Fruit fly (Drosophila melanogaster): Measurements from ENCODE around the gene CG2211.

DNA sequence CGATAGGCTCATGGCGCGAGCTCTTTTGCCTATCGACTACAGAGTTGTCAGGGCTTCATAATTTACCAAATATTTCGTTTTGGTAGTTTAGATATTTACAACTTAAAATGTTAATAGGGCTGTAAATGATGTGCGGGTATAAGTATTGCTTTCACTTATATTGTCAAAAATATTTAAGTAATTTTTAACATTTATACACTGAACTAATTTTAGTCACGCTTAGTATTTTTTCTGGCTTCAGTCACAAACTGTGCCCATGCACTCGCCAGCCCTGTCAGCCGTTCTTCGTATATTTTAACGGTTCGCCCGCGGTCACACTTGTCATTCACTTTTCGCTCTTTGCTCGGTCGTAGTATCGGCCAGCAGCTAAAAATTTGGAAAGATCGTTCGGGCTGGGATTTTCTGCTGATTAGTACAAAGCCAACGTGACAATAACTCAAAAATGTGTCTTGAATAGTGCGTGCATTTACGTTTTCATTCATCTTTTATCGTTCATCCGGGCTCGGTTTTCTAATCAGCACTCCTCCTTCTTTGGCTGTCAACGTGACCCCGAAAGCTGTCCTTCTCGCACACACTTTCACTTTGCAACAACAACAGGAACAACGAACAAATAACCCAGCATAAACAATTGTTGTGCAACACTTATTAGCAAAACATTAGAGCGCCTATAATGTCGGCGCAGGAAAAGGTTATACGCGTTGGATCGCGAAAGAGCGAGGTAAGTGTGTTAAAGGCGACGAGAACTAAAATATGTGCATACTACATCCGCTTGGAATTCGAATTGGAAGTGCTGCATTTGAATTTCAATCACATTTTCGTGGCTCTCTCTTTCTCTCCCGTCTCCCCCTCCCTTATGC, at the start of gene CG2211, which contains the start of gene Hmbs:
- TF ChIP-seq p53 (GFP tag; optimal IDR thresholded peaks at IDR 0.05): peak; percentile 7
- TF ChIP-seq zfh2 (GFP tag; optimal IDR thresholded peaks at IDR 0.05): peak; percentile 89
- TF ChIP-seq CG18262 (tag; optimal IDR thresholded peaks at IDR 0.05): peak; percentile 83
- TF ChIP-seq Dfd (GFP tag; optimal IDR thresholded peaks at IDR 0.05): no peak
- TF ChIP-seq Atf6 (GFP tag; IDR thresholded peaks at IDR 0.05): peak; percentile 88
- TF ChIP-seq tgo (GFP tag; IDR thresholded peaks at IDR 0.05): peak; percentile 83
- peak; percentile 70 for TF ChIP-seq CG8290 (GFP tag; optimal IDR thresholded peaks at IDR 0.05)
- peak; percentile 58 to 88 for TF ChIP-seq CG8290 (tag; optimal IDR thresholded peaks at IDR 0.05)

All from whole organism, embryonic.